Fruit fly (Drosophila melanogaster): Measurements from ENCODE around the gene Mhc.

dm6 chr2L:16760504-16761417, 5.6 kb upstream of the Mhc start, which contains the start of gene ppk17:
- TF ChIP-seq psq (optimal IDR thresholded peaks at IDR 0.05): no peak
- TF ChIP-seq h (optimal IDR thresholded peaks at IDR 0.05): no peak

Data from Kc167 (cell line).